Worm (Caenorhabditis elegans) whole organism, L1 larva: ENCODE data around the gene F46E10.2.

Source experiments
- C16A3.4 ChIP-seq: fragments of 150-350 bp; optimal IDR thresholded peaks from 2 replicates; lab custom pipeline; 2014; ENCODE audit warnings: missing biosample characterization, missing genetic modification characterization
- C34B4.2 ChIP-seq: sonication (generic microtip); optimal IDR thresholded peaks from 2 replicates; lab custom pipeline; 2017; ENCODE audit warnings: mild to moderate bottlenecking, missing genetic modification characterization, missing compliant biosample characterization
- aly-2 ChIP-seq: fragments of 150-350 bp; optimal IDR thresholded peaks from 2 replicates; lab custom pipeline; 2014; ENCODE audit warnings: missing biosample characterization, missing genetic modification characterization
- blmp-1 ChIP-seq: fragments of 150-350 bp; optimal IDR thresholded peaks from 2 replicates; lab custom pipeline; 2014; ENCODE audit warnings: missing biosample characterization, missing genetic modification characterization
- ceh-8 ChIP-seq: fragments of 200-800 bp; sonication (Bioruptor generic); optimal IDR thresholded peaks from 2 replicates; lab custom pipeline; 2018; ENCODE audit warnings: mild to moderate bottlenecking, missing genetic modification characterization, moderate library complexity, missing compliant biosample characterization
- ceh-82 ChIP-seq, 3 experiments: fragments of 150-350 bp in 1 of 3; sonication (generic microtip) in 2 of 3; optimal IDR thresholded peaks; 2 replicates each; lab custom pipeline; 2014 to 2017; ENCODE audit warnings: missing biosample characterization in 3 of 3, missing genetic modification characterization in 3 of 3
- ceh-90 ChIP-seq: sonication (generic microtip); optimal IDR thresholded peaks from 2 replicates; lab custom pipeline; 2016; ENCODE audit warnings: missing genetic modification characterization, missing compliant biosample characterization
- ces-1 ChIP-seq: fragments of 150-350 bp; optimal IDR thresholded peaks from 2 replicates; lab custom pipeline; 2014; ENCODE audit warnings: missing biosample characterization, missing genetic modification reagents, missing genetic modification characterization
- dsc-1 ChIP-seq: sonication (generic microtip); optimal IDR thresholded peaks from 2 replicates; lab custom pipeline; 2016; ENCODE audit warnings: mild to moderate bottlenecking, missing genetic modification characterization, missing compliant biosample characterization
- efl-1 ChIP-seq, 4 experiments: fragments of 150-350 bp; optimal IDR thresholded peaks in 3 of 4; peaks in 1 of 4; 1 replicate in 1 of 4; 2 replicates in 3 of 4; lab custom pipeline; 2014; ENCODE audit warnings: missing biosample characterization in 2 of 4, missing genetic modification characterization in 2 of 4, missing genetic modification reagents in 2 of 4
- efl-3 ChIP-seq: fragments of 200-800 bp; sonication (Bioruptor generic); optimal IDR thresholded peaks from 2 replicates; lab custom pipeline; 2018; ENCODE audit warnings: mild to moderate bottlenecking, missing genetic modification characterization, missing compliant biosample characterization
- egl-13 ChIP-seq: sonication (generic microtip); optimal IDR thresholded peaks from 2 replicates; lab custom pipeline; 2016; ENCODE audit warnings: missing genotype, missing genetic modification reagents, missing genetic modification characterization, missing compliant biosample characterization
- elt-2 ChIP-seq: sonication (generic microtip); optimal IDR thresholded peaks from 2 replicates; lab custom pipeline; 2016; ENCODE audit warnings: missing genetic modification characterization, mild to moderate bottlenecking, inconsistent platforms, missing compliant biosample characterization, missing genetic modification reagents
- elt-3 ChIP-seq, 6 experiments: fragments of 150-350 bp in 1 of 6; sonication (generic microtip); optimal IDR thresholded peaks; 2 replicates each; lab custom pipeline; 2017 to 2018; ENCODE audit warnings: missing biosample characterization in 6 of 6, missing genetic modification characterization in 6 of 6, inconsistent platforms in 1 of 6
- fkh-4 ChIP-seq: sonication (generic microtip); optimal IDR thresholded peaks from 2 replicates; lab custom pipeline; 2016; ENCODE audit warnings: missing compliant biosample characterization, missing genetic modification characterization, borderline replicate concordance
- grh-1 ChIP-seq: fragments of 200-800 bp; sonication (Bioruptor generic); IDR thresholded peaks from 2 replicates; pipeline ENCODE4 v1.3.6; 2022; ENCODE audit warnings: missing genetic modification reagents, missing genetic modification characterization, missing compliant biosample characterization
- hlh-17 ChIP-seq: fragments of 200-800 bp; sonication (Bioruptor generic); optimal IDR thresholded peaks from 2 replicates; lab custom pipeline; 2018; ENCODE audit warnings: missing genetic modification characterization, mild to moderate bottlenecking, missing compliant biosample characterization, moderate library complexity, borderline replicate concordance
- irx-1 ChIP-seq: sonication (generic microtip); optimal IDR thresholded peaks from 2 replicates; lab custom pipeline; 2016; ENCODE audit warnings: missing genetic modification characterization, missing compliant biosample characterization
- isw-1 ChIP-seq: fragments of 200-800 bp; sonication (Bioruptor generic); IDR thresholded peaks from 2 replicates; pipeline ENCODE4 v1.3.6; 2022; ENCODE audit warnings: missing genetic modification characterization, missing compliant biosample characterization
- jun-1 ChIP-seq: fragments of 150-350 bp; optimal IDR thresholded peaks from 2 replicates; lab custom pipeline; 2014; ENCODE audit warnings: missing biosample characterization, missing genetic modification reagents, missing genetic modification characterization
- lin-15B ChIP-seq: fragments of 150-350 bp; sonication (generic microtip); optimal IDR thresholded peaks from 3 replicates; lab custom pipeline; 2014; ENCODE audit warnings: missing biosample characterization, missing genetic modification characterization
- lin-35 ChIP-seq, 2 experiments: fragments of 150-350 bp; optimal IDR thresholded peaks; 2 replicates each; lab custom pipeline; 2014; ENCODE audit warnings: missing biosample characterization in 2 of 2, missing genetic modification characterization in 2 of 2, missing genetic modification reagents in 2 of 2
- lin-39 ChIP-seq: fragments of 150-350 bp; optimal IDR thresholded peaks from 2 replicates; lab custom pipeline; 2014; ENCODE audit warnings: missing biosample characterization, missing genetic modification reagents, missing genetic modification characterization
- lsy-2 ChIP-seq, 2 experiments: fragments of 150-350 bp; optimal IDR thresholded peaks; 2 replicates each; lab custom pipeline; 2014; ENCODE audit warnings: missing biosample characterization in 2 of 2, missing genetic modification characterization in 2 of 2
- mef-2 ChIP-seq: fragments of 150-350 bp; optimal IDR thresholded peaks from 2 replicates; lab custom pipeline; 2014; ENCODE audit warnings: missing biosample characterization, missing genetic modification characterization
- mep-1 ChIP-seq: fragments of 150-350 bp; optimal IDR thresholded peaks from 2 replicates; lab custom pipeline; 2014; ENCODE audit warnings: missing biosample characterization, missing genetic modification characterization
- nhr-11 ChIP-seq: fragments of 150-350 bp; optimal IDR thresholded peaks from 2 replicates; lab custom pipeline; 2014; ENCODE audit warnings: missing biosample characterization, missing genetic modification characterization
- nhr-19 ChIP-seq: fragments of 200-800 bp; sonication (Bioruptor generic); conservative IDR thresholded peaks from 2 replicates; pipeline ENCODE4 v1.3.6; 2022; ENCODE audit warnings: missing genetic modification characterization, missing compliant biosample characterization
- nhr-237 ChIP-seq: fragments of 150-350 bp; optimal IDR thresholded peaks from 2 replicates; lab custom pipeline; 2014; ENCODE audit warnings: missing biosample characterization, missing genetic modification characterization
- nhr-47 ChIP-seq: sonication (generic microtip); optimal IDR thresholded peaks from 2 replicates; lab custom pipeline; 2016; ENCODE audit warnings: mild to moderate bottlenecking, missing genetic modification characterization, moderate library complexity, missing compliant biosample characterization
- nhr-71 ChIP-seq: sonication (generic microtip); optimal IDR thresholded peaks from 2 replicates; lab custom pipeline; 2016; ENCODE audit warnings: mild to moderate bottlenecking, missing genetic modification characterization, moderate library complexity, missing compliant biosample characterization
- nhr-76 ChIP-seq: sonication (generic microtip); optimal IDR thresholded peaks from 2 replicates; lab custom pipeline; 2017; ENCODE audit warnings: missing biosample characterization, missing genetic modification characterization
- nhr-85 ChIP-seq: sonication (generic microtip); peaks from one replicate; lab custom pipeline; 2016; ENCODE audit warnings: missing genetic modification characterization, inconsistent platforms, missing compliant biosample characterization
- nhr-90 ChIP-seq: sonication (generic microtip); optimal IDR thresholded peaks from 2 replicates; lab custom pipeline; 2016; ENCODE audit warnings: mild to moderate bottlenecking, missing genetic modification characterization, missing compliant biosample characterization; ENCODE audit not compliant: poor library complexity
- pag-3 ChIP-seq: sonication (generic microtip); optimal IDR thresholded peaks from 2 replicates; lab custom pipeline; 2017; ENCODE audit warnings: missing genetic modification characterization, mild to moderate bottlenecking, missing compliant biosample characterization, antibody characterized with exemption, borderline replicate concordance; ENCODE audit not compliant: insufficient read depth
- pax-3 ChIP-seq: fragments of 200-800 bp; sonication (Bioruptor generic); optimal IDR thresholded peaks from 2 replicates; lab custom pipeline; 2018; ENCODE audit warnings: mild to moderate bottlenecking, missing genetic modification characterization, moderate library complexity, missing compliant biosample characterization
- pqm-1 ChIP-seq: sonication (generic microtip); optimal IDR thresholded peaks from 3 replicates; lab custom pipeline; 2017; ENCODE audit warnings: missing biosample characterization, missing genetic modification characterization
- skn-1 ChIP-seq: fragments of 150-350 bp; optimal IDR thresholded peaks from 2 replicates; lab custom pipeline; 2014; ENCODE audit warnings: missing biosample characterization, missing genetic modification characterization
- snpc-4 ChIP-seq: fragments of 150-350 bp; optimal IDR thresholded peaks from 2 replicates; lab custom pipeline; 2014; ENCODE audit warnings: missing biosample characterization, missing genetic modification characterization
- snu-23 ChIP-seq: sonication (generic microtip); optimal IDR thresholded peaks from 2 replicates; lab custom pipeline; 2016; ENCODE audit warnings: missing genetic modification characterization, missing compliant biosample characterization
- sox-4 ChIP-seq: sonication (generic microtip); optimal IDR thresholded peaks from 2 replicates; lab custom pipeline; 2016; ENCODE audit warnings: missing genetic modification characterization, missing compliant biosample characterization
- sptf-1 ChIP-seq: fragments of 150-350 bp; optimal IDR thresholded peaks from 2 replicates; lab custom pipeline; 2014; ENCODE audit warnings: missing biosample characterization, missing genetic modification characterization
- sup-37 ChIP-seq: fragments of 200-800 bp; sonication (Bioruptor generic); optimal IDR thresholded peaks from 2 replicates; lab custom pipeline; 2018; ENCODE audit warnings: mild to moderate bottlenecking, missing genetic modification characterization, missing compliant biosample characterization
- tbx-2 ChIP-seq: sonication (generic microtip); optimal IDR thresholded peaks from 2 replicates; lab custom pipeline; 2016; ENCODE audit warnings: missing genetic modification characterization, missing compliant biosample characterization
- unc-130 ChIP-seq: fragments of 150-350 bp; optimal IDR thresholded peaks from 2 replicates; lab custom pipeline; 2017; ENCODE audit warnings: missing biosample characterization, missing genetic modification characterization, inconsistent platforms
- unc-62 ChIP-seq: fragments of 150-350 bp; optimal IDR thresholded peaks from 2 replicates; lab custom pipeline; 2014; ENCODE audit warnings: missing biosample characterization, missing genetic modification reagents, missing genetic modification characterization
- xbp-1 ChIP-seq: sonication (generic microtip); optimal IDR thresholded peaks from 2 replicates; lab custom pipeline; 2016; ENCODE audit warnings: missing genetic modification characterization, missing compliant biosample characterization
- ztf-11 ChIP-seq, 2 experiments: sonication (generic microtip); optimal IDR thresholded peaks; 2 replicates each; lab custom pipeline; 2016 to 2017; ENCODE audit warnings: missing genetic modification characterization in 2 of 2, missing biosample characterization in 1 of 2, missing compliant biosample characterization in 1 of 2

F46E10.2 gene

ce11 chrV:6504131-6504827 is 16.0 kb upstream of the F46E10.2 start, which contains the start of gene moc-2:
Gene moc-2 (minus strand): TSS chrV:6504181.
- TF ChIP-seq aly-2 (tag; lab: Kevin White, UChicago): no peak
- peak in 2 of 6 experiments; percentile 11 to 55 for TF ChIP-seq elt-3 (tag; optimal IDR thresholded peaks at IDR 0.05; lab: Kevin White, UChicago)
- peak in 1 of 2 experiments; percentile 17 for TF ChIP-seq lsy-2 (tag; optimal IDR thresholded peaks at IDR 0.05; lab: Kevin White, UChicago)
- no peak for TF ChIP-seq skn-1 (tag; lab: Kevin White, UChicago)
- peak; percentile 83 for TF ChIP-seq blmp-1
- TF ChIP-seq nhr-85 (tag; lab: Kevin White, UChicago): peak; percentile 56

- peak; percentile 8 to 47 for TF ChIP-seq lsy-2 (tag; optimal IDR thresholded peaks at IDR 0.05; lab: Kevin White, UChicago)
- TF ChIP-seq jun-1 (tag; lab: Kevin White, UChicago): no peak
- no peak for TF ChIP-seq lin-15B (tag; lab: Kevin White, UChicago)
- peak; percentile 84 for TF ChIP-seq snu-23
- TF ChIP-seq pag-3 (tag; lab: Kevin White, UChicago): no peak
- TF ChIP-seq lin-39 (tag; lab: Kevin White, UChicago): no peak
- TF ChIP-seq unc-130: no peak
- peak in 1 of 3 experiments; percentile 10 for TF ChIP-seq ceh-82 (tag; optimal IDR thresholded peaks at IDR 0.05; lab: Kevin White, UChicago)
- TF ChIP-seq pax-3 (tag; lab: Kevin White, UChicago): no peak
- peak; percentile 90 for TF ChIP-seq nhr-71 (tag; lab: Kevin White, UChicago)
- no peak for TF ChIP-seq snpc-4 (tag; lab: Kevin White, UChicago)
- no peak for TF ChIP-seq C34B4.2 (tag; lab: Kevin White, UChicago)
- no peak for TF ChIP-seq sox-4 (tag; lab: Kevin White, UChicago)
- peak; percentile 45 for TF ChIP-seq nhr-47 (tag; lab: Kevin White, UChicago)
- TF ChIP-seq grh-1: peak; percentile 64
- no peak for TF ChIP-seq ces-1 (GFP tag; lab: Kevin White, UChicago)
- TF ChIP-seq egl-13: no peak
- no peak for TF ChIP-seq mef-2 (tag; lab: Kevin White, UChicago)
- TF ChIP-seq ceh-8 (GFP tag; lab: Kevin White, UChicago): no peak
- TF ChIP-seq elt-2 (tag; lab: Kevin White, UChicago): no peak
- peak; percentile 72 for TF ChIP-seq tbx-2 (tag; lab: Kevin White, UChicago)
- TF ChIP-seq nhr-76 (tag; lab: Kevin White, UChicago): no peak
- peak in 1 of 2 experiments; percentile 9 for TF ChIP-seq efl-1 (optimal IDR thresholded peaks at IDR 0.05; lab: Kevin White, UChicago)
- TF ChIP-seq efl-1 (GFP tag; optimal IDR thresholded peaks at IDR 0.05 in 1 of 2; lab: Kevin White, UChicago): peak in 1 of 2 experiments; percentile 92
- no peak for TF ChIP-seq ceh-90 (tag; lab: Kevin White, UChicago)
- peak; percentile 52 for TF ChIP-seq mep-1 (tag; lab: Kevin White, UChicago)
- no peak for TF ChIP-seq unc-62
- peak in 1 of 2 experiments; percentile 63 for TF ChIP-seq lin-35 (GFP tag; optimal IDR thresholded peaks at IDR 0.05; lab: Kevin White, UChicago)
- no peak for TF ChIP-seq isw-1 (GFP tag; lab: Robert Waterston, UW)
- TF ChIP-seq nhr-19 (GFP tag; lab: Robert Waterston, UW): peak; percentile 69
- no peak for TF ChIP-seq efl-3 (GFP tag; lab: Kevin White, UChicago)
- no peak for TF ChIP-seq nhr-237 (tag; lab: Kevin White, UChicago)
- TF ChIP-seq sptf-1: no peak
- no peak for TF ChIP-seq dsc-1 (tag; lab: Kevin White, UChicago)
- peak; percentile 99 for TF ChIP-seq nhr-85 (tag; lab: Kevin White, UChicago)
- TF ChIP-seq blmp-1: peak; percentile 85
- TF ChIP-seq C16A3.4 (tag; lab: Kevin White, UChicago): no peak
- no peak for TF ChIP-seq irx-1 (tag; lab: Kevin White, UChicago)
- no peak for TF ChIP-seq nhr-11 (tag; lab: Kevin White, UChicago)
- no peak for TF ChIP-seq skn-1 (tag; lab: Kevin White, UChicago)
- TF ChIP-seq fkh-4 (tag; lab: Kevin White, UChicago): no peak
- TF ChIP-seq hlh-17 (GFP tag; lab: Kevin White, UChicago): no peak
- TF ChIP-seq pqm-1 (tag; lab: Kevin White, UChicago): no peak
- TF ChIP-seq xbp-1: no peak
- TF ChIP-seq nhr-90 (tag; lab: Kevin White, UChicago): peak; percentile 82
- no peak for TF ChIP-seq sup-37
- TF ChIP-seq ztf-11 (tag; optimal IDR thresholded peaks at IDR 0.05; lab: Kevin White, UChicago): no peak
Measured at ce11 chrV:6505339-6505811, 14.9 kb upstream of the F46E10.2 start, which contains the start of gene W01A11.7. Gene W01A11.7 (minus strand): TSS chrV:6505389.
